Worm (Caenorhabditis elegans): ENCODE results near the gene F11E6.6.

DNA sequence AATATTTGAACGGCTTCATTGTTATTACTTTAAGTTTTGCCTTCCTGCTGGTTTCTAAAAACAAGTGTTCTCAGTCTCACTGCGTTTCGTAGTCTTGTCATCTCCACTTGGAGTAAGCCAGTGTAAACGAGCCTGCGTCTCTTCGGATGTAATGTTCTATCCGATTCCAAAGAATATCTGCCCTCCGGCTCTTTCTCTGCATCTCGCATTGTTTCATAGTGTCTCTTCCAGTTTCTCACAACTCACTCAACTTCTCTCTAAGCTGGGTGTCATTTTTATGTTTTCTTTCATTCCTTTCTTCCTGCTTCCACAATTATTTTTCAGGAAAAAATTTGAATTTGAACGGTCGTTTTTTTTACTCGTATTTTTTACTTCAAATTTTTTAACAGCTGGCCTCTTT is 38.8 kb downstream of the F11E6.6 start:
- TF ChIP-seq him-1 (tag; optimal IDR thresholded peaks at IDR 0.05) (no peak), W03F9.2 (tag; optimal IDR thresholded peaks at IDR 0.05) (no peak), dao-5 (tag; optimal IDR thresholded peaks at IDR 0.05) (no peak)

Measured in whole organism, L4/young adult.